Worm (Caenorhabditis elegans) whole organism, L4 larva: ENCODE results near the gene Y32B12B.1.

Source experiments
- F10B5.3 ChIP-seq: sonication (generic microtip); optimal IDR thresholded peaks from 2 replicates; lab custom pipeline; 2016; ENCODE audit warnings: mild to moderate bottlenecking, missing genetic modification characterization, missing compliant biosample characterization
- R02D3.7 ChIP-seq: fragments of 150-350 bp; sonication (generic microtip); optimal IDR thresholded peaks from 3 replicates; lab custom pipeline; 2014; ENCODE audit warnings: missing biosample characterization, missing genetic modification characterization
- Y75B8A.6 ChIP-seq: fragments of 200-800 bp; sonication (Bioruptor generic); IDR thresholded peaks from 2 replicates; pipeline ENCODE4 v1.3.6; 2022; ENCODE audit warnings: missing genetic modification reagents, missing genetic modification characterization, missing compliant biosample characterization
- aha-1 ChIP-seq: fragments of 150-350 bp; peaks from one replicate; lab custom pipeline; 2014; ENCODE audit warnings: missing biosample characterization, missing genetic modification characterization
- aly-2 ChIP-seq: sonication (generic microtip); optimal IDR thresholded peaks from 2 replicates; lab custom pipeline; 2018; ENCODE audit warnings: missing biosample characterization, missing genetic modification characterization
- ceh-20 ChIP-seq: fragments of 200-800 bp; sonication (Bioruptor generic); IDR thresholded peaks from 2 replicates; pipeline ENCODE4 v1.3.6; 2022; ENCODE audit warnings: missing genetic modification reagents, missing genetic modification characterization, missing compliant biosample characterization
- ceh-28 ChIP-seq: fragments of 150-350 bp; optimal IDR thresholded peaks from 2 replicates; lab custom pipeline; 2014; ENCODE audit warnings: missing biosample characterization, missing genetic modification reagents, missing genetic modification characterization
- ces-1 ChIP-seq: fragments of 150-350 bp; sonication (generic microtip); optimal IDR thresholded peaks from 4 replicates; lab custom pipeline; 2014; ENCODE audit warnings: missing biosample characterization, missing genetic modification reagents, missing genetic modification characterization
- cey-2 ChIP-seq: sonication (generic microtip); optimal IDR thresholded peaks from 3 replicates; lab custom pipeline; 2017; ENCODE audit warnings: missing genetic modification characterization, mild to moderate bottlenecking, missing compliant biosample characterization, antibody characterized with exemption, borderline replicate concordance; ENCODE audit not compliant: insufficient read depth
- daf-12 ChIP-seq: fragments of 150-350 bp; optimal IDR thresholded peaks from 2 replicates; lab custom pipeline; 2014; ENCODE audit warnings: missing biosample characterization, missing genetic modification reagents, missing genetic modification characterization
- dmd-6 ChIP-seq: fragments of 200-800 bp; sonication (Bioruptor generic); IDR thresholded peaks from 2 replicates; pipeline ENCODE4 v1.3.6; 2022; ENCODE audit warnings: missing genetic modification reagents, missing genetic modification characterization, missing compliant biosample characterization
- dmd-9 ChIP-seq: fragments of 200-800 bp; sonication (Bioruptor generic); IDR thresholded peaks from 2 replicates; pipeline ENCODE4 v1.3.6; 2022; ENCODE audit warnings: missing genetic modification reagents, missing genetic modification characterization, missing compliant biosample characterization
- duxl-1 ChIP-seq: sonication (generic microtip); optimal IDR thresholded peaks from 2 replicates; lab custom pipeline; 2016; ENCODE audit warnings: mild to moderate bottlenecking, missing genetic modification characterization, moderate library complexity, missing compliant biosample characterization; ENCODE audit not compliant: poor library complexity
- dve-1 ChIP-seq: sonication (generic microtip); optimal IDR thresholded peaks from 2 replicates; lab custom pipeline; 2017; ENCODE audit warnings: antibody characterized with exemption, mild to moderate bottlenecking, missing genetic modification characterization, missing compliant biosample characterization; ENCODE audit not compliant: insufficient read depth
- egl-43 ChIP-seq: fragments of 200-800 bp; sonication (Bioruptor generic); IDR thresholded peaks from 2 replicates; pipeline ENCODE4 v1.3.6; 2022; ENCODE audit warnings: missing genetic modification reagents, missing genetic modification characterization, missing compliant biosample characterization
- gei-8 ChIP-seq: fragments of 200-800 bp; sonication (Bioruptor generic); optimal IDR thresholded peaks from 2 replicates; lab custom pipeline; 2018; ENCODE audit warnings: mild to moderate bottlenecking, missing genetic modification characterization, missing compliant biosample characterization
- hlh-11 ChIP-seq: fragments of 200-800 bp; sonication (Bioruptor generic); optimal IDR thresholded peaks from 2 replicates; lab custom pipeline; 2018; ENCODE audit warnings: mild to moderate bottlenecking, missing genetic modification characterization, missing compliant biosample characterization
- hlh-30 ChIP-seq: sonication (generic microtip); optimal IDR thresholded peaks from 2 replicates; lab custom pipeline; 2017; ENCODE audit warnings: antibody characterized with exemption, mild to moderate bottlenecking, missing genetic modification characterization, missing compliant biosample characterization; ENCODE audit not compliant: insufficient read depth
- hmg-1.1 ChIP-seq: fragments of 200-800 bp; sonication (Bioruptor generic); IDR thresholded peaks from 2 replicates; pipeline ENCODE4 v1.3.6; 2022; ENCODE audit warnings: missing genetic modification reagents, missing genetic modification characterization, missing compliant biosample characterization
- lim-7 ChIP-seq: fragments of 200-800 bp; sonication (Bioruptor generic); IDR thresholded peaks from 2 replicates; pipeline ENCODE4 v1.3.6; 2022; ENCODE audit warnings: missing genetic modification characterization, missing compliant biosample characterization
- lin-13 ChIP-seq: fragments of 150-350 bp; optimal IDR thresholded peaks from 2 replicates; lab custom pipeline; 2014; ENCODE audit warnings: missing biosample characterization, missing genetic modification reagents, missing genetic modification characterization
- lin-15B ChIP-seq: fragments of 150-350 bp; sonication (generic microtip); optimal IDR thresholded peaks from 3 replicates; lab custom pipeline; 2014; ENCODE audit warnings: missing biosample characterization, missing genetic modification characterization
- lin-29 ChIP-seq: fragments of 200-800 bp; sonication (Bioruptor generic); IDR thresholded peaks from 2 replicates; pipeline ENCODE4 v1.3.6; 2022; ENCODE audit warnings: missing genetic modification reagents, missing genetic modification characterization, missing compliant biosample characterization
- lin-39 ChIP-seq: fragments of 150-350 bp; optimal IDR thresholded peaks from 2 replicates; lab custom pipeline; 2014; ENCODE audit warnings: missing biosample characterization, missing genetic modification reagents, missing genetic modification characterization
- mdt-29 ChIP-seq: fragments of 200-800 bp; sonication (Bioruptor generic); IDR thresholded peaks from 2 replicates; pipeline ENCODE4 v1.3.6; 2022; ENCODE audit warnings: missing genetic modification reagents, missing genetic modification characterization, missing compliant biosample characterization
- mes-2 ChIP-seq: sonication (generic microtip); optimal IDR thresholded peaks from 2 replicates; lab custom pipeline; 2016; ENCODE audit warnings: missing genotype, mild to moderate bottlenecking, missing genetic modification characterization, missing compliant biosample characterization; ENCODE audit not compliant: poor library complexity, severe bottlenecking
- nhr-28 ChIP-seq: fragments of 150-350 bp; optimal IDR thresholded peaks from 2 replicates; lab custom pipeline; 2014; ENCODE audit warnings: missing biosample characterization, missing genetic modification characterization
- nhr-42 ChIP-seq: fragments of 200-800 bp; sonication (Bioruptor generic); IDR thresholded peaks from 2 replicates; pipeline ENCODE4 v1.3.6; 2022; ENCODE audit warnings: missing genetic modification characterization, missing compliant biosample characterization
- php-3 ChIP-seq: fragments of 200-800 bp; sonication (Bioruptor generic); IDR thresholded peaks from 2 replicates; pipeline ENCODE4 v1.3.6; 2022; ENCODE audit warnings: missing genetic modification reagents, missing genetic modification characterization, missing compliant biosample characterization
- sdz-12 ChIP-seq: fragments of 200-800 bp; sonication (Bioruptor generic); optimal IDR thresholded peaks from 2 replicates; lab custom pipeline; 2018; ENCODE audit warnings: mild to moderate bottlenecking, missing genetic modification characterization, missing compliant biosample characterization
- set-16 ChIP-seq: fragments of 200-800 bp; sonication (Bioruptor generic); IDR thresholded peaks from 2 replicates; pipeline ENCODE4 v1.3.6; 2022; ENCODE audit warnings: missing genetic modification reagents, missing genetic modification characterization, missing compliant biosample characterization
- skn-1 ChIP-seq: fragments of 150-350 bp; optimal IDR thresholded peaks from 2 replicates; lab custom pipeline; 2014; ENCODE audit warnings: missing biosample characterization, missing genetic modification characterization
- snpc-1.2 ChIP-seq: fragments of 200-800 bp; sonication (Bioruptor generic); IDR thresholded peaks from 2 replicates; pipeline ENCODE4 v1.3.6; 2022; ENCODE audit warnings: missing genetic modification reagents, missing genetic modification characterization, missing compliant biosample characterization
- unc-39 ChIP-seq: sonication (generic microtip); optimal IDR thresholded peaks from 2 replicates; lab custom pipeline; 2017; ENCODE audit warnings: missing biosample characterization, missing genetic modification characterization
- unc-62 ChIP-seq, 3 experiments: fragments of 150-350 bp in 1 of 3; sonication (generic microtip); optimal IDR thresholded peaks in 2 of 3; peaks in 1 of 3; 1 replicate in 1 of 3; 2 replicates in 2 of 3; lab custom pipeline; 2014 to 2017; ENCODE audit warnings: missing biosample characterization in 3 of 3, missing genetic modification characterization in 3 of 3, missing genetic modification reagents in 3 of 3, missing genotype in 1 of 3
- vab-7 ChIP-seq: fragments of 200-800 bp; sonication (Bioruptor generic); IDR thresholded peaks from 2 replicates; pipeline ENCODE4 v1.3.6; 2022; ENCODE audit warnings: missing genetic modification reagents, missing genetic modification characterization, missing compliant biosample characterization
- zip-11 ChIP-seq: fragments of 200-800 bp; sonication (Bioruptor generic); IDR thresholded peaks from 2 replicates; pipeline ENCODE4 v1.3.6; 2022; ENCODE audit warnings: missing genetic modification characterization, missing compliant biosample characterization
- ztf-7 ChIP-seq: fragments of 150-350 bp; optimal IDR thresholded peaks from 2 replicates; lab custom pipeline; 2014; ENCODE audit warnings: missing biosample characterization, missing genetic modification characterization

Y32B12B.1 gene

ce11 chrV:16552929-16553328 is 16.1 kb downstream of the Y32B12B.1 start, which contains the start of gene Y32B12B.4:
Gene Y32B12B.4 (plus strand): TSS chrV:16553327.
- TF ChIP-seq ceh-20 (GFP tag; lab: Robert Waterston, UW) (no peak), lin-39 (no peak), lin-15B (tag; lab: Kevin White, UChicago) (no peak), set-16 (0 out of 2 replicates have a peak, but pooled peaks have one; percentile 17), ces-1 (GFP tag; lab: Kevin White, UChicago) (no peak), lim-7 (no peak), ztf-7 (tag; lab: Kevin White, UChicago) (no peak), lin-13 (no peak), php-3 (GFP tag; lab: Robert Waterston, UW) (no peak), egl-43 (0 out of 2 replicates have a peak, but pooled peaks have one; percentile 4), dmd-6 (no peak), hlh-11 (tag; lab: Kevin White, UChicago) (no peak), Y75B8A.6 (no peak), daf-12 (tag; lab: Kevin White, UChicago) (no peak), aly-2 (tag; lab: Kevin White, UChicago) (no peak), lin-29 (GFP tag; lab: Robert Waterston, UW) (no peak), mes-2 (tag; lab: Kevin White, UChicago) (peak; percentile 72), vab-7 (0 out of 2 replicates have a peak, but pooled peaks have one; percentile 6), cey-2 (tag; lab: Kevin White, UChicago) (no peak), gei-8 (GFP tag; lab: Kevin White, UChicago) (no peak)

- TF ChIP-seq mdt-29 (GFP tag; lab: Robert Waterston, UW): no peak
- TF ChIP-seq hmg-1.1 (GFP tag; lab: Robert Waterston, UW): no peak
- no peak for TF ChIP-seq zip-11 (GFP tag; lab: Robert Waterston, UW)
- TF ChIP-seq snpc-1.2 (GFP tag; lab: Robert Waterston, UW): no peak
- no peak for TF ChIP-seq F10B5.3 (tag; lab: Kevin White, UChicago)
- TF ChIP-seq skn-1 (tag; lab: Kevin White, UChicago): no peak
- no peak for TF ChIP-seq duxl-1 (tag; lab: Kevin White, UChicago)
- TF ChIP-seq lin-29 (GFP tag; lab: Robert Waterston, UW): no peak
- TF ChIP-seq php-3 (GFP tag; lab: Robert Waterston, UW): no peak
- TF ChIP-seq dmd-9 (GFP tag; lab: Robert Waterston, UW): no peak
- no peak for TF ChIP-seq nhr-42 (GFP tag; lab: Robert Waterston, UW)
- no peak for TF ChIP-seq lim-7
- no peak for TF ChIP-seq ceh-28 (tag; lab: Kevin White, UChicago)
- TF ChIP-seq R02D3.7 (tag; lab: Kevin White, UChicago): no peak
- TF ChIP-seq nhr-28 (tag; lab: Kevin White, UChicago): no peak
- no peak for TF ChIP-seq sdz-12 (GFP tag; lab: Kevin White, UChicago)
- no peak for TF ChIP-seq unc-39 (tag; lab: Kevin White, UChicago)
- TF ChIP-seq hlh-30 (tag; lab: Kevin White, UChicago): no peak
- no peak for TF ChIP-seq dve-1 (tag; lab: Kevin White, UChicago)
These were observed 28.8 kb downstream of the Y32B12B.1 start, which contains the start of gene sru-45 for ce11 chrV:16565639-16566038. Gene sru-45 (plus strand): TSS chrV:16565939.

DNA sequence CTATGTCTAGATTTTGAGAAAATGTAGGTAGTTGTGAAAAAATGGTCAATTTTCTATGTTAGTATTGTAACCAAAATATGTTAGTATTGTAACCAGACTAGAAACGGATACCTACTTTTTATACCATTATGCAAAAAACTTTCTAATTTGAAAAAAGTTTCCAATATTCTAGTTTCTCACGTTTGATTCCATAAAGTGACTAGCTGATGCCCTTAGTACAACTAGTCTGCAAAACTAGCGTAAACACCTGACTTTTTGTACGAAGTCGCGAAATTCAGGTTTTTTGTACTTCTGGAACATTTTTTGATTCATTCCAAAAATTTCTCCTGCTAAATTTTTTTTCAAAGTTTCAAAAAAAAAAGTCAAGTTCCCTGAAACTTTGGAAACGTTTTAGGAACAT is 31.3 kb downstream of the Y32B12B.1 start:
- peak in 1 of 2 experiments; percentile 78 for TF ChIP-seq unc-62 (GFP tag; optimal IDR thresholded peaks at IDR 0.05 in 1 of 2; lab: Kevin White, UChicago)
- no peak for TF ChIP-seq unc-62 (tag; optimal IDR thresholded peaks at IDR 0.05; lab: Kevin White, UChicago)
- TF ChIP-seq aha-1: peak; percentile 76
- no peak for TF ChIP-seq lim-7
